Fruit fly (Drosophila melanogaster) whole organism, embryonic: ENCODE data around the gene psh.

Experiments used
- Awh ChIP-seq: fragments of 200-800 bp; sonication (Bioruptor generic); IDR thresholded peaks from 2 replicates; pipeline ENCODE4, ENCODE4 v1.3.6; 2022; ENCODE audit warnings: missing biosample characterization, missing genetic modification characterization
- B-H1 ChIP-seq: fragments of 200-800 bp; sonication (Bioruptor generic); IDR thresholded peaks from 3 replicates; pipeline ENCODE4 v1.3.6; 2022; ENCODE audit warnings: missing biosample characterization, missing genetic modification characterization
- Bgb ChIP-seq: fragments of 200-800 bp; sonication (Bioruptor generic); IDR thresholded peaks from 2 replicates; pipeline ENCODE4 v1.3.6; 2022; ENCODE audit warnings: missing biosample characterization, missing genetic modification characterization; ENCODE audit not compliant: partially characterized antibody
- CG10274 ChIP-seq: fragments of 200-800 bp; sonication (Bioruptor generic); optimal IDR thresholded peaks from 3 replicates; lab custom pipeline; 2017; ENCODE audit warnings: missing biosample characterization, mild to moderate bottlenecking, missing genetic modification characterization
- CG10543 ChIP-seq: fragments of 200-800 bp; sonication (Bioruptor generic); optimal IDR thresholded peaks from 3 replicates; lab custom pipeline; 2017; ENCODE audit warnings: missing biosample characterization, mild to moderate bottlenecking, missing genetic modification characterization, moderate library complexity
- CG11504 ChIP-seq: fragments of 200-800 bp; sonication (Bioruptor generic); optimal IDR thresholded peaks from 3 replicates; lab custom pipeline; 2019; ENCODE audit warnings: missing biosample characterization, mild to moderate bottlenecking, missing genetic modification characterization, moderate library complexity
- CG13624 ChIP-seq: fragments of 200-800 bp; sonication (Bioruptor generic); optimal IDR thresholded peaks from 2 replicates; lab custom pipeline; 2016; ENCODE audit warnings: missing biosample characterization, missing genetic modification characterization
- CG14441 ChIP-seq: fragments of 200-800 bp; sonication (Bioruptor generic); IDR thresholded peaks from 2 replicates; pipeline ENCODE4 v1.3.6; 2022; ENCODE audit warnings: missing biosample characterization, missing genetic modification characterization
- CG1603 ChIP-seq: fragments of 200-800 bp; sonication (Bioruptor generic); optimal IDR thresholded peaks from 2 replicates; lab custom pipeline; 2019; ENCODE audit warnings: missing biosample characterization, mild to moderate bottlenecking, missing genetic modification characterization, moderate library complexity
- CG2116 ChIP-seq: fragments of 200-800 bp; sonication (Bioruptor generic); optimal IDR thresholded peaks from 3 replicates; lab custom pipeline; 2018; ENCODE audit warnings: missing biosample characterization, mild to moderate bottlenecking, missing genetic modification characterization
- CG2875 ChIP-seq: fragments of 200-800 bp; sonication (Bioruptor generic); optimal IDR thresholded peaks from 2 replicates; lab custom pipeline; 2017; ENCODE audit warnings: missing biosample characterization, mild to moderate bottlenecking, missing genetic modification characterization, missing genetic modification reagents
- CG31388 ChIP-seq: fragments of 200-800 bp; sonication (Bioruptor generic); optimal IDR thresholded peaks from 2 replicates; lab custom pipeline; 2016; ENCODE audit warnings: missing biosample characterization, missing genetic modification characterization
- CG3847 ChIP-seq: fragments of 200-800 bp; sonication (Bioruptor generic); IDR thresholded peaks from 2 replicates; pipeline ENCODE4 v1.3.6; 2022; ENCODE audit warnings: missing biosample characterization, missing genetic modification characterization
- CG5180 ChIP-seq: fragments of 200-800 bp; sonication (Bioruptor generic); optimal IDR thresholded peaks from 3 replicates; lab custom pipeline; 2017; ENCODE audit warnings: missing biosample characterization, missing genetic modification characterization, mild to moderate bottlenecking, moderate library complexity, missing genetic modification reagents
- CG6791 ChIP-seq: fragments of 200-800 bp; sonication (Bioruptor generic); IDR thresholded peaks from 3 replicates; pipeline ENCODE4 v1.3.6; 2022; ENCODE audit warnings: missing biosample characterization, missing genetic modification characterization; ENCODE audit not compliant: partially characterized antibody
- CG7786 ChIP-seq: fragments of 200-800 bp; sonication (Bioruptor generic); optimal IDR thresholded peaks from 2 replicates; lab custom pipeline; 2016; ENCODE audit warnings: missing biosample characterization, missing genetic modification characterization
- CG7963 ChIP-seq: fragments of 200-800 bp; sonication (Bioruptor generic); IDR thresholded peaks from 3 replicates; pipeline ENCODE4 v1.3.6; 2022; ENCODE audit warnings: missing biosample characterization, missing genetic modification characterization; ENCODE audit not compliant: partially characterized antibody
- CrebB ChIP-seq: fragments of 200-800 bp; sonication (Bioruptor generic); optimal IDR thresholded peaks from 3 replicates; lab custom pipeline; 2018; ENCODE audit warnings: missing biosample characterization, mild to moderate bottlenecking, missing genetic modification characterization
- Dad ChIP-seq: fragments of 200-800 bp; sonication (Bioruptor generic); optimal IDR thresholded peaks from 3 replicates; lab custom pipeline; 2016; ENCODE audit warnings: missing biosample characterization, missing genetic modification characterization
- Dbx ChIP-seq: fragments of 200-800 bp; sonication (Bioruptor generic); IDR thresholded peaks from 3 replicates; pipeline ENCODE4 v1.3.6; 2022; ENCODE audit warnings: missing biosample characterization, missing genetic modification characterization
- Dll ChIP-seq: fragments of 200-800 bp; sonication (Bioruptor generic); IDR thresholded peaks from 4 replicates; pipeline ENCODE4 v1.3.6; 2022; ENCODE audit warnings: missing biosample characterization, missing genetic modification characterization; ENCODE audit not compliant: partially characterized antibody
- Fer3 ChIP-seq: fragments of 200-800 bp; sonication (Bioruptor generic); optimal IDR thresholded peaks from 2 replicates; lab custom pipeline; 2018; ENCODE audit warnings: missing biosample characterization, mild to moderate bottlenecking, missing genetic modification characterization, moderate library complexity
- HHEX ChIP-seq: fragments of 200-800 bp; sonication (Bioruptor generic); optimal IDR thresholded peaks from 3 replicates; lab custom pipeline; 2017; ENCODE audit warnings: missing biosample characterization, mild to moderate bottlenecking, missing genetic modification characterization, missing genetic modification reagents
- HmgZ ChIP-seq: fragments of 200-800 bp; sonication (Bioruptor generic); optimal IDR thresholded peaks from 2 replicates; lab custom pipeline; 2018; ENCODE audit warnings: missing biosample characterization, mild to moderate bottlenecking, missing genetic modification characterization
- Lhr ChIP-seq: fragments of 200-800 bp; sonication (Bioruptor generic); optimal IDR thresholded peaks from 3 replicates; lab custom pipeline; 2017; ENCODE audit warnings: mild to moderate bottlenecking, missing biosample characterization, missing genetic modification reagents, missing genetic modification characterization
- Ssrp ChIP-seq: fragments of 200-800 bp; sonication (Bioruptor generic); optimal IDR thresholded peaks from 2 replicates; lab custom pipeline; 2018; ENCODE audit warnings: missing biosample characterization, mild to moderate bottlenecking, missing genetic modification characterization, moderate library complexity
- Xbp1 ChIP-seq: fragments of 200-800 bp; sonication (Bioruptor generic); optimal IDR thresholded peaks from 3 replicates; lab custom pipeline; 2016; ENCODE audit warnings: missing biosample characterization, mild to moderate bottlenecking, missing genetic modification characterization
- chinmo ChIP-seq: fragments of 200-800 bp; sonication (Bioruptor generic); IDR thresholded peaks from 4 replicates; pipeline ENCODE4 v1.3.6; 2022; ENCODE audit warnings: missing biosample characterization, missing genetic modification characterization; ENCODE audit not compliant: partially characterized antibody
- chm ChIP-seq: fragments of 200-800 bp; sonication (Bioruptor generic); IDR thresholded peaks from 2 replicates; pipeline ENCODE4 v1.3.6; 2022; ENCODE audit warnings: missing biosample characterization, missing genetic modification characterization
- crc ChIP-seq: fragments of 200-800 bp; sonication (Bioruptor generic); optimal IDR thresholded peaks from 2 replicates; lab custom pipeline; 2016; ENCODE audit warnings: missing biosample characterization, missing genetic modification characterization
- croc ChIP-seq: fragments of 200-800 bp; sonication (Bioruptor generic); conservative IDR thresholded peaks from 3 replicates; pipeline ENCODE4 v1.3.6; 2022; ENCODE audit warnings: missing biosample characterization, missing genetic modification characterization
- cwo ChIP-seq: fragments of 200-800 bp; sonication (Bioruptor generic); optimal IDR thresholded peaks from 3 replicates; lab custom pipeline; 2017; ENCODE audit warnings: missing biosample characterization, missing genetic modification characterization, mild to moderate bottlenecking, moderate library complexity, missing genetic modification reagents
- eve ChIP-seq, 2 experiments: fragments of >200 bp; optimal IDR thresholded peaks; 2 replicates each; lab custom pipeline; 2017; ENCODE audit warnings: missing biosample characterization in 2 of 2, missing genetic modification characterization in 2 of 2
- eyg ChIP-seq: fragments of 200-800 bp; sonication (Bioruptor generic); optimal IDR thresholded peaks from 3 replicates; lab custom pipeline; 2016; ENCODE audit warnings: missing biosample characterization, missing genetic modification characterization
- gcm ChIP-seq: fragments of 200-800 bp; sonication (Bioruptor generic); optimal IDR thresholded peaks from 2 replicates; lab custom pipeline; 2019; ENCODE audit warnings: missing biosample characterization, mild to moderate bottlenecking, missing genetic modification characterization, moderate library complexity
- gcm2 ChIP-seq: fragments of 200-800 bp; sonication (Bioruptor generic); optimal IDR thresholded peaks from 2 replicates; lab custom pipeline; 2016; ENCODE audit warnings: missing biosample characterization, missing genetic modification characterization
- gfzf ChIP-seq: fragments of 200-800 bp; sonication (Bioruptor generic); optimal IDR thresholded peaks from 2 replicates; lab custom pipeline; 2016; ENCODE audit warnings: missing biosample characterization, mild to moderate bottlenecking, missing genetic modification characterization, moderate library complexity
- gsb ChIP-seq: fragments of 200-800 bp; sonication (Bioruptor generic); IDR thresholded peaks from 2 replicates; pipeline ENCODE4 v1.3.6; 2022; ENCODE audit warnings: missing biosample characterization, missing genetic modification characterization
- gsb-n ChIP-seq: fragments of 200-800 bp; sonication (Bioruptor generic); optimal IDR thresholded peaks from 3 replicates; lab custom pipeline; 2018; ENCODE audit warnings: missing biosample characterization, mild to moderate bottlenecking, missing genetic modification characterization
- hkb ChIP-seq, 2 experiments: fragments of 200-800 bp in 1 of 2; fragments of >200 bp in 1 of 2; sonication (Bioruptor generic) in 1 of 2; IDR thresholded peaks in 1 of 2; optimal IDR thresholded peaks in 1 of 2; 2 replicates each; pipeline versions ENCODE4 v1.3.6 to Lab custom; 2017 to 2022; ENCODE audit warnings: missing biosample characterization in 1 of 2, missing genetic modification characterization in 1 of 2
- lola ChIP-seq, 3 experiments: fragments of >200 bp in 2 of 3; fragments of 200-800 bp in 1 of 3; sonication (Bioruptor generic) in 1 of 3; optimal IDR thresholded peaks; 2 replicates each; lab custom pipeline; 2017 to 2019; ENCODE audit warnings: missing biosample characterization in 3 of 3, missing genetic modification characterization in 3 of 3, mild to moderate bottlenecking in 1 of 3, moderate library complexity in 1 of 3
- mirr ChIP-seq: fragments of 200-800 bp; sonication (Bioruptor generic); optimal IDR thresholded peaks from 3 replicates; lab custom pipeline; 2018; ENCODE audit warnings: missing biosample characterization, mild to moderate bottlenecking, missing genetic modification characterization
- p53 ChIP-seq: fragments of 200-800 bp; sonication (Bioruptor generic); optimal IDR thresholded peaks from 2 replicates; lab custom pipeline; 2016; ENCODE audit warnings: missing biosample characterization, missing genetic modification characterization
- pb ChIP-seq: fragments of 200-800 bp; sonication (Bioruptor generic); optimal IDR thresholded peaks from 3 replicates; lab custom pipeline; 2016; ENCODE audit warnings: missing biosample characterization, missing genetic modification characterization
- pfk ChIP-seq: fragments of 200-800 bp; sonication (Bioruptor generic); optimal IDR thresholded peaks from 2 replicates; lab custom pipeline; 2018; ENCODE audit warnings: missing biosample characterization, mild to moderate bottlenecking, missing genetic modification characterization, moderate library complexity
- so ChIP-seq: fragments of 200-800 bp; sonication (Bioruptor generic); IDR thresholded peaks from 3 replicates; pipeline ENCODE4 v1.3.6; 2022; ENCODE audit warnings: missing biosample characterization, missing genetic modification characterization
- stwl ChIP-seq: fragments of 200-800 bp; sonication (Bioruptor generic); optimal IDR thresholded peaks from 3 replicates; lab custom pipeline; 2018; ENCODE audit warnings: missing biosample characterization, mild to moderate bottlenecking, missing genetic modification characterization, moderate library complexity
- tio ChIP-seq: fragments of 200-800 bp; sonication (Bioruptor generic); optimal IDR thresholded peaks from 2 replicates; lab custom pipeline; 2017; ENCODE audit warnings: missing biosample characterization, missing genetic modification characterization, inconsistent platforms
- unc-4 ChIP-seq: fragments of 200-800 bp; sonication (Bioruptor generic); IDR thresholded peaks from 2 replicates; pipeline ENCODE4 v1.3.6; 2022; ENCODE audit warnings: missing biosample characterization, missing genetic modification characterization; ENCODE audit not compliant: partially characterized antibody

The psh gene

DNA sequence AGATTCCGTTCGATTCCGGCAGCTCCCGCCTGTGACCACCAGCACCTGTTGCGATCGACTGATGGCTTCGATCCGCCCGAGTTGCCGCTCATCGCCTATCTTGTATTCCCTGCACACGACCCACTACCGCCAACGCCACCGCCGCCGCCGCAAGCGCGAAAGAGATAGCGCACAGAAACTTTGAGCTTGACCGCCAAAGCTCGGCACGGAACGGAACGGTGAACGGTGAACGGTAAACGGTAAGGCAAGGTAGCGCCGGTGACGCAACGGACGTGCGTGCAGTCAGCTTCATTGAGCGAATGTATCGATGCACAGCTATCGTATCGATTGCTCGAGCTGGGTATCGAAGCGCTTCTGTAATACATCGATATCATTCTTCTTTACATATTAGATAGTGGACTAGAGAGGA, 25.6 kb upstream of the psh start, which contains the start of gene Ggt-1 (continued):
- TF ChIP-seq CG7963 (peak; percentile 92), gsb-n (no peak), hkb (optimal IDR thresholded peaks at IDR 0.05; lab: Kevin White, UChicago) (no peak), hkb (GFP tag; IDR thresholded peaks at IDR 0.05; lab: Robert Waterston, UW) (peak; percentile 25; the same call in 1 of the 2 replicates), croc (GFP tag; lab: Robert Waterston, UW) (no peak), Dbx (GFP tag; lab: Robert Waterston, UW) (peak; percentile 31; the same call in 1 of the 3 replicates), pfk (GFP tag; lab: Kevin White, UChicago) (peak; percentile 94), CG2875 (no peak), CG6791 (GFP tag; lab: Robert Waterston, UW) (peak; percentile 95), Ssrp (tag; lab: Kevin White, UChicago) (no peak), Dll (GFP tag; lab: Robert Waterston, UW) (peak; percentile 95), Xbp1 (GFP tag; lab: Kevin White, UChicago) (no peak), so (peak; percentile 50; the same call in 1 of the 3 replicates), CG7786 (GFP tag; lab: Kevin White, UChicago) (no peak), tio (GFP tag; lab: Kevin White, UChicago) (no peak), gcm (GFP tag; lab: Kevin White, UChicago) (no peak), chinmo (peak; percentile 99), chm (GFP tag; lab: Robert Waterston, UW) (no peak), CG3847 (GFP tag; lab: Robert Waterston, UW) (0 out of 2 replicates have a peak, but pooled peaks have one; percentile 25), Bgb (GFP tag; lab: Robert Waterston, UW) (peak; percentile 96), gfzf (no peak), B-H1 (GFP tag; lab: Robert Waterston, UW) (no peak), mirr (GFP tag; lab: Kevin White, UChicago) (peak; percentile 7), CG1603 (tag; lab: Kevin White, UChicago) (peak; percentile 99), p53 (GFP tag; lab: Kevin White, UChicago) (no peak), HHEX (GFP tag; lab: Kevin White, UChicago) (no peak), CrebB (tag; lab: Kevin White, UChicago) (peak; percentile 22), eve (GFP tag; optimal IDR thresholded peaks at IDR 0.05; lab: Kevin White, UChicago) (no peak), unc-4 (GFP tag; lab: Robert Waterston, UW) (peak; percentile 93), crc (GFP tag; lab: Kevin White, UChicago) (no peak), Dad (GFP tag; lab: Kevin White, UChicago) (no peak), CG5180 (GFP tag; lab: Kevin White, UChicago) (peak; percentile 92), Fer3 (no peak), pb (GFP tag; lab: Kevin White, UChicago) (peak; percentile 30), cwo (peak; percentile 22), CG31388 (GFP tag; lab: Kevin White, UChicago) (no peak), CG10274 (GFP tag; lab: Kevin White, UChicago) (no peak), lola (GFP tag; optimal IDR thresholded peaks at IDR 0.05; lab: Kevin White, UChicago) (no peak), eyg (GFP tag; lab: Kevin White, UChicago) (no peak), Lhr (peak; percentile 65), CG2116 (GFP tag; lab: Kevin White, UChicago) (peak; percentile 46), stwl (tag; lab: Kevin White, UChicago) (peak; percentile 77), HmgZ (tag; lab: Kevin White, UChicago) (peak; percentile 16), CG14441 (no peak), CG11504 (peak; percentile 31), Awh (no peak), gsb (GFP tag; lab: Robert Waterston, UW) (no peak), gcm2 (GFP tag; lab: Kevin White, UChicago) (peak; percentile 34), CG10543 (GFP tag; lab: Kevin White, UChicago) (peak; percentile 69), CG13624 (GFP tag; lab: Kevin White, UChicago) (no peak)
